Worm (Caenorhabditis elegans): ENCODE data around the gene F40G9.15.

F40G9.15 gene

ce11 chrIII:149132-149531 lies 33.0 kb upstream of the F40G9.15 start:
- no peak for TF ChIP-seq lir-1 (GFP tag; conservative IDR thresholded peaks at IDR 0.05)
- TF ChIP-seq F55B11.4 (tag; optimal IDR thresholded peaks at IDR 0.05; ENCODE audit: borderline replicate concordance, insufficient read depth): no peak
- TF ChIP-seq F57A8.1 (GFP tag; optimal IDR thresholded peaks at IDR 0.05): no peak
- TF ChIP-seq nfyb-1 (GFP tag; IDR thresholded peaks at IDR 0.05): no peak
- no peak for TF ChIP-seq Y79H2A.3 (GFP tag; conservative IDR thresholded peaks at IDR 0.05)

ce11 chrIII:151084-151483 lies 31.1 kb upstream of the F40G9.15 start:
- TF ChIP-seq sea-2 (GFP tag; IDR thresholded peaks at IDR 0.05) (no peak), ztf-3 (GFP tag; optimal IDR thresholded peaks at IDR 0.05) (no peak), nfya-1 (tag; optimal IDR thresholded peaks at IDR 0.05; ENCODE audit: borderline replicate concordance, insufficient read depth) (no peak), ceh-100 (GFP tag; IDR thresholded peaks at IDR 0.05) (no peak), lin-26 (GFP tag; IDR thresholded peaks at IDR 0.05) (0 out of 2 replicates have a peak, but pooled peaks have one; percentile 30), mcd-1 (GFP tag; IDR thresholded peaks at IDR 0.05) (no peak), ztf-6 (GFP tag; IDR thresholded peaks at IDR 0.05) (0 out of 2 replicates have a peak, but pooled peaks have one; percentile 12), hmg-1.2 (GFP tag; IDR thresholded peaks at IDR 0.05) (no peak), madf-3 (GFP tag; IDR thresholded peaks at IDR 0.05) (no peak), K12H6.12 (tag; optimal IDR thresholded peaks at IDR 0.05) (no peak), attf-6 (GFP tag; IDR thresholded peaks at IDR 0.05) (no peak), rec-8 (tag; optimal IDR thresholded peaks at IDR 0.05) (no peak), let-607 (tag; optimal IDR thresholded peaks at IDR 0.05) (no peak), F57C9.4 (tag; optimal IDR thresholded peaks at IDR 0.05) (no peak), F39B2.1 (GFP tag; IDR thresholded peaks at IDR 0.05) (no peak), F37B4.10 (GFP tag; IDR thresholded peaks at IDR 0.05) (0 out of 2 replicates have a peak, but pooled peaks have one; percentile 51), cebp-1 (GFP tag; IDR thresholded peaks at IDR 0.05) (no peak), cebp-1 (tag; optimal IDR thresholded peaks at IDR 0.05) (no peak), mes-4 (tag; optimal IDR thresholded peaks at IDR 0.05) (no peak), ceh-79 (tag; optimal IDR thresholded peaks at IDR 0.05) (no peak), pbrm-1 (GFP tag; IDR thresholded peaks at IDR 0.05) (no peak), lin-40 (tag; optimal IDR thresholded peaks at IDR 0.05) (no peak), hlh-12 (tag; optimal IDR thresholded peaks at IDR 0.05) (no peak), nhr-27 (tag; optimal IDR thresholded peaks at IDR 0.05) (no peak), F55B11.4 (tag; optimal IDR thresholded peaks at IDR 0.05; ENCODE audit: borderline replicate concordance, insufficient read depth) (no peak), snpc-4 (GFP tag; optimal IDR thresholded peaks at IDR 0.05) (no peak), snpc-4 (tag; optimal IDR thresholded peaks at IDR 0.05) (peak in 2 of 4 experiments; percentile 67 to 85), snpc-3.4 (tag; optimal IDR thresholded peaks at IDR 0.05) (no peak), B0336.3 (GFP tag; IDR thresholded peaks at IDR 0.05) (no peak), die-1 (tag; optimal IDR thresholded peaks at IDR 0.05) (no peak), madf-6 (GFP tag; IDR thresholded peaks at IDR 0.05) (no peak), Y53F4B.3 (GFP tag; IDR thresholded peaks at IDR 0.05) (no peak), nhr-120 (GFP tag; IDR thresholded peaks at IDR 0.05) (no peak), ceh-91 (GFP tag; IDR thresholded peaks at IDR 0.05) (no peak)

- no peak for TF ChIP-seq unc-62 (GFP tag; optimal IDR thresholded peaks at IDR 0.05)
- no peak for TF ChIP-seq nhr-27 (tag; optimal IDR thresholded peaks at IDR 0.05)
- TF ChIP-seq tlf-1 (GFP tag; optimal IDR thresholded peaks at IDR 0.05): no peak
- no peak for TF ChIP-seq madf-6 (GFP tag; IDR thresholded peaks at IDR 0.05)
- TF ChIP-seq tbp1 (GFP tag; optimal IDR thresholded peaks at IDR 0.05): peak; percentile 5
- peak; percentile 19 for TF ChIP-seq ets-4 (GFP tag; optimal IDR thresholded peaks at IDR 0.05)
- no peak for TF ChIP-seq mcd-1 (GFP tag; IDR thresholded peaks at IDR 0.05)
- peak; percentile 52 for TF ChIP-seq ztf-22 (GFP tag; optimal IDR thresholded peaks at IDR 0.05)
- peak; percentile 96 for TF ChIP-seq nhr-80 (tag; optimal IDR thresholded peaks at IDR 0.05)
- TF ChIP-seq egrh-3 (GFP tag; IDR thresholded peaks at IDR 0.05): no peak
- TF ChIP-seq him-1 (tag; optimal IDR thresholded peaks at IDR 0.05): no peak
- TF ChIP-seq hmg-20 (GFP tag; IDR thresholded peaks at IDR 0.05): no peak
- TF ChIP-seq zim-3 (tag; optimal IDR thresholded peaks at IDR 0.05): no peak
- TF ChIP-seq atf-7 (tag; optimal IDR thresholded peaks at IDR 0.05): peak; percentile 40
Measured at ce11 chrIII:154168-154567, 28.0 kb upstream of the F40G9.15 start.

All from whole organism, young adult.